Worm (Caenorhabditis elegans): ENCODE measurements around the gene F59B1.8.
"Not testable (repeated sequence)": the region's sequence is repeated elsewhere in the genome, so short reads cannot be mapped to it uniquely, and the experiment has no call there.

Gene F59B1.8

ce11 chrV:3633041-3633440, 11.0 kb downstream of the F59B1.8 start, which contains the start of gene F59B1.2:
Gene F59B1.2, plus strand, starts transcription at chrV:3633341.
- no peak for TF ChIP-seq unc-39 (tag; optimal IDR thresholded peaks at IDR 0.05)

ce11 chrV:3632249-3633030, 11.6 kb downstream of the F59B1.8 start:
- TF ChIP-seq mep-1 (tag; optimal IDR thresholded peaks at IDR 0.05) (no peak), flh-1 (GFP tag; optimal IDR thresholded peaks at IDR 0.05) (no peak), ceh-39 (tag; optimal IDR thresholded peaks at IDR 0.05) (no peak)

- TF ChIP-seq tbx-8 (GFP tag; optimal IDR thresholded peaks at IDR 0.05), result no peak
- no peak for TF ChIP-seq elt-3 (tag; optimal IDR thresholded peaks at IDR 0.05)
- TF ChIP-seq elt-1 (tag; optimal IDR thresholded peaks at IDR 0.05; ENCODE audit: borderline replicate concordance, insufficient read depth), result no peak
- no peak for TF ChIP-seq cnd-1 (tag; optimal IDR thresholded peaks at IDR 0.05)
- TF ChIP-seq mep-1 (tag; optimal IDR thresholded peaks at IDR 0.05), result no peak
- no peak for TF ChIP-seq lin-13 (tag; optimal IDR thresholded peaks at IDR 0.05)
- TF ChIP-seq zip-8 (tag; optimal IDR thresholded peaks at IDR 0.05), result no peak
- TF ChIP-seq unc-120 (tag; optimal IDR thresholded peaks at IDR 0.05; ENCODE audit: poor library complexity, severe bottlenecking), result no peak
- no peak for TF ChIP-seq nhr-12 (tag; optimal IDR thresholded peaks at IDR 0.05)
- no peak for TF ChIP-seq snpc-4 (tag; optimal IDR thresholded peaks at IDR 0.05)
- TF ChIP-seq hlh-1 (tag; optimal IDR thresholded peaks at IDR 0.05), result no peak
- no peak for TF ChIP-seq M03D4.4 (tag; optimal IDR thresholded peaks at IDR 0.05)
- TF ChIP-seq nhr-28 (tag; optimal IDR thresholded peaks at IDR 0.05), result no peak
- TF ChIP-seq drap-1 (GFP tag; optimal IDR thresholded peaks at IDR 0.05), result no peak
- TF ChIP-seq unc-62 (GFP tag; optimal IDR thresholded peaks at IDR 0.05), result no peak
These were observed 12.5 kb downstream of the F59B1.8 start, which contains the start of gene F59B1.6 for ce11 chrV:3631591-3631990. Gene F59B1.6, minus strand, starts transcription at chrV:3631691.

- TF ChIP-seq ceh-43 (GFP tag; optimal IDR thresholded peaks at IDR 0.05), result no peak
- no peak for TF ChIP-seq lin-32 (GFP tag; optimal IDR thresholded peaks at IDR 0.05)
- no peak for TF ChIP-seq nhr-28 (tag; optimal IDR thresholded peaks at IDR 0.05)
- no peak for TF ChIP-seq pha-4 (tag; optimal IDR thresholded peaks at IDR 0.05)
These were observed 17.1 kb downstream of the F59B1.8 start, which contains the start of gene F59B1.4 for ce11 chrV:3626944-3627343. Gene F59B1.4, minus strand, starts transcription at chrV:3627044.

- TF ChIP-seq ztf-11 (tag; optimal IDR thresholded peaks at IDR 0.05); ceh-43 (GFP tag; optimal IDR thresholded peaks at IDR 0.05); mab-5 (tag; optimal IDR thresholded peaks at IDR 0.05): not testable (repeated sequence)
These were observed 23.4 kb downstream of the F59B1.8 start, which contains the start of gene srx-93 for ce11 chrV:3620608-3621007. Gene srx-93, minus strand, starts transcription at chrV:3620708.

ce11 chrV:3616844-3617243, 27.2 kb downstream of the F59B1.8 start:
- TF ChIP-seq nhr-2 (tag; optimal IDR thresholded peaks at IDR 0.05), result no peak
- no peak for TF ChIP-seq nhr-237 (tag; optimal IDR thresholded peaks at IDR 0.05)
- TF ChIP-seq lsy-2 (tag; optimal IDR thresholded peaks at IDR 0.05), result no peak

- no peak for TF ChIP-seq nhr-237 (tag; optimal IDR thresholded peaks at IDR 0.05)
- TF ChIP-seq elt-1 (tag; optimal IDR thresholded peaks at IDR 0.05; ENCODE audit: borderline replicate concordance, insufficient read depth), result no peak
- TF ChIP-seq mep-1 (tag; optimal IDR thresholded peaks at IDR 0.05), result no peak
- no peak for TF ChIP-seq ces-1 (GFP tag; optimal IDR thresholded peaks at IDR 0.05)
- TF ChIP-seq nhr-12 (tag; optimal IDR thresholded peaks at IDR 0.05), result no peak
- no peak for TF ChIP-seq snpc-4 (tag; optimal IDR thresholded peaks at IDR 0.05)
- TF ChIP-seq lin-13 (tag; optimal IDR thresholded peaks at IDR 0.05), result no peak
- no peak for TF ChIP-seq pha-4 (tag; optimal IDR thresholded peaks at IDR 0.05)
- no peak for TF ChIP-seq drap-1 (GFP tag; optimal IDR thresholded peaks at IDR 0.05)
- no peak for TF ChIP-seq sptf-1 (tag; optimal IDR thresholded peaks at IDR 0.05)
- TF ChIP-seq sem-2 (GFP tag; optimal IDR thresholded peaks at IDR 0.05), result no peak
- no peak for TF ChIP-seq unc-62 (GFP tag; optimal IDR thresholded peaks at IDR 0.05)
- no peak for TF ChIP-seq blmp-1 (tag; optimal IDR thresholded peaks at IDR 0.05)
- no peak for TF ChIP-seq cnd-1 (tag; optimal IDR thresholded peaks at IDR 0.05)
- TF ChIP-seq zip-8 (tag; optimal IDR thresholded peaks at IDR 0.05), result no peak
These were observed 29.6 kb downstream of the F59B1.8 start, which contains the start of gene T22F3.11 for ce11 chrV:3614397-3614796. Gene T22F3.11, minus strand, starts transcription at chrV:3614553.
